Worm (Caenorhabditis elegans) whole organism, L4/young adult: ENCODE data around the gene Y75B8A.34.

Experiments
- W03F9.2 ChIP-seq: fragments of 150-350 bp; optimal IDR thresholded peaks from 2 replicates; lab custom pipeline; 2014; ENCODE audit warnings: missing biosample characterization, missing genetic modification characterization
- dao-5 ChIP-seq: sonication (generic microtip); optimal IDR thresholded peaks from 2 replicates; lab custom pipeline; 2016; ENCODE audit warnings: missing genotype, missing genetic modification characterization, moderate library complexity, missing compliant biosample characterization
- him-1 ChIP-seq: sonication (generic microtip); optimal IDR thresholded peaks from 2 replicates; lab custom pipeline; 2016; ENCODE audit warnings: missing genotype, missing genetic modification reagents, missing genetic modification characterization, missing compliant biosample characterization

ce11 chrIII:12372080-12373065 is 13.0 kb downstream of the Y75B8A.34 start:
- TF ChIP-seq him-1 (no peak), W03F9.2 (no peak), dao-5 (tag; lab: Kevin White, UChicago) (no peak)
